Fruit fly (Drosophila melanogaster): ENCODE data around the gene CG32536.

The CG32536 gene

dm6 chrX:19323835-19324133 lies 47.1 kb upstream of the CG32536 start (continued):
- TF ChIP-seq slp2 (GFP tag; optimal IDR thresholded peaks at IDR 0.05) (peak; percentile 18), Lim3 (GFP tag; IDR thresholded peaks at IDR 0.05) (0 out of 2 replicates have a peak, but pooled peaks have one; percentile 7), twi (tag; optimal IDR thresholded peaks at IDR 0.05) (peak; percentile 39), dati (GFP tag; IDR thresholded peaks at IDR 0.05) (no peak), Antp (GFP tag; optimal IDR thresholded peaks at IDR 0.05) (peak; percentile 69), CG11695 (GFP tag; IDR thresholded peaks at IDR 0.05) (peak; percentile 70), jumu (GFP tag; optimal IDR thresholded peaks at IDR 0.05) (peak; percentile 55), usp (GFP tag; optimal IDR thresholded peaks at IDR 0.05) (no peak), al (GFP tag; IDR thresholded peaks at IDR 0.05) (peak; percentile 83; the same call in 1 of the 2 replicates), CG2875 (GFP tag; optimal IDR thresholded peaks at IDR 0.05) (peak; percentile 24), CG13424 (tag; optimal IDR thresholded peaks at IDR 0.05) (peak; percentile 66), Spps (tag; optimal IDR thresholded peaks at IDR 0.05) (peak; percentile 51), unc-4 (GFP tag; IDR thresholded peaks at IDR 0.05; ENCODE audit: partially characterized antibody) (no peak), sc (optimal IDR thresholded peaks at IDR 0.05) (no peak), sc (GFP tag; optimal IDR thresholded peaks at IDR 0.05) (peak; percentile 14), CG10431 (GFP tag; optimal IDR thresholded peaks at IDR 0.05) (no peak), ash1 (GFP tag; optimal IDR thresholded peaks at IDR 0.05) (no peak), schlank (tag; optimal IDR thresholded peaks at IDR 0.05) (peak; percentile 82), Oli (tag; optimal IDR thresholded peaks at IDR 0.05) (peak; percentile 81), dmrt99B (tag; optimal IDR thresholded peaks at IDR 0.05) (peak; percentile 82), CG4404 (GFP tag; IDR thresholded peaks at IDR 0.05) (peak; percentile 72; the same call in 1 of the 2 replicates), CG34376 (GFP tag; optimal IDR thresholded peaks at IDR 0.05) (peak; percentile 70), maf-S (GFP tag; optimal IDR thresholded peaks at IDR 0.05) (peak; percentile 52), shn (GFP tag; optimal IDR thresholded peaks at IDR 0.05) (no peak), TFAM (GFP tag; optimal IDR thresholded peaks at IDR 0.05) (no peak), yki (optimal IDR thresholded peaks at IDR 0.05) (no peak), pb (GFP tag; optimal IDR thresholded peaks at IDR 0.05) (no peak), Ada2b (GFP tag; IDR thresholded peaks at IDR 0.05) (peak; percentile 68), CG9817 (tag; optimal IDR thresholded peaks at IDR 0.05) (peak; percentile 81), MBD-R2 (GFP tag; IDR thresholded peaks at IDR 0.05) (peak; percentile 73), dan (GFP tag; IDR thresholded peaks at IDR 0.05) (no peak), CG8765 (GFP tag; IDR thresholded peaks at IDR 0.05) (peak; percentile 68; the same call in 1 of the 2 replicates), corto (GFP tag; optimal IDR thresholded peaks at IDR 0.05) (peak; percentile 9), Dad (GFP tag; optimal IDR thresholded peaks at IDR 0.05) (peak; percentile 59), CG11398 (GFP tag; optimal IDR thresholded peaks at IDR 0.05) (peak; percentile 20), crc (GFP tag; optimal IDR thresholded peaks at IDR 0.05) (peak; percentile 67), CG4617 (GFP tag; optimal IDR thresholded peaks at IDR 0.05; ENCODE audit: borderline replicate concordance) (peak; percentile 18), inv (GFP tag; IDR thresholded peaks at IDR 0.05; ENCODE audit: partially characterized antibody) (no peak), crol (GFP tag; IDR thresholded peaks at IDR 0.05) (peak; percentile 40; the same call in 1 of the 2 replicates), crp (GFP tag; optimal IDR thresholded peaks at IDR 0.05) (peak in 1 of 2 experiments; percentile 19), hth (optimal IDR thresholded peaks at IDR 0.05) (no peak), fd96Cb (tag; optimal IDR thresholded peaks at IDR 0.05) (peak; percentile 78), CG5245 (GFP tag; optimal IDR thresholded peaks at IDR 0.05) (peak; percentile 60), Rfx (GFP tag; IDR thresholded peaks at IDR 0.05) (peak; percentile 93), fd64A (GFP tag; optimal IDR thresholded peaks at IDR 0.05) (peak; percentile 16), vnd (GFP tag; IDR thresholded peaks at IDR 0.05; ENCODE audit: partially characterized antibody) (no peak), CG9932 (GFP tag; IDR thresholded peaks at IDR 0.05) (peak; percentile 89), CG14710 (tag; optimal IDR thresholded peaks at IDR 0.05) (peak; percentile 66), CG7786 (GFP tag; optimal IDR thresholded peaks at IDR 0.05) (peak; percentile 67), CG32772 (GFP tag; IDR thresholded peaks at IDR 0.05) (peak; percentile 83), nerfin-1 (tag; optimal IDR thresholded peaks at IDR 0.05) (peak; percentile 50), insv (GFP tag; optimal IDR thresholded peaks at IDR 0.05) (no peak)

All from whole organism, embryonic.